Worm (Caenorhabditis elegans): ENCODE results near the gene F59D6.1.

Gene F59D6.1

DNA sequence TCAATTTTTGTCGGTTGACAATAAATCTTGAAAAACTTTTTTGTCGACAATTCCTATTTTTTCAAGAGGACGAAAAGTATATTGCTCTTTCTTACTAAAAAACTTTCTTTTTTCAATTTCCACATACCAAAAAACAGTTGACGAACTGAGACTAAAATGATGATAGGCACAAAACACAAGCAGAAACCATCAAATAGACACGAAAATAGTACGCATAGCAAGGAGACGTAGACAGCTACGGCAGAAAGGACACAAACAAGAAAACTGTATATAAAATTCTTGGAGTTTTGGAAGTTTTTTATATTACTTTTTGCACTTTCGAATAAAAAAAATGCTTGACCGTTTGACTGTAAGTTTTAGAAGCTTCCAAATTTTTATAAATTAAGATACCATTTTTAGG lies 30.8 kb upstream of the F59D6.1 start, which contains the start of gene K12D9.1:
TSS of gene K12D9.1 (plus strand) at position 301 of the 400 bp plus-strand sequence.
- TF ChIP-seq zag-1 (tag; optimal IDR thresholded peaks at IDR 0.05) (no peak), nhr-25 (tag; optimal IDR thresholded peaks at IDR 0.05; ENCODE audit: borderline replicate concordance, insufficient read depth) (no peak), cey-2 (tag; optimal IDR thresholded peaks at IDR 0.05; ENCODE audit: borderline replicate concordance, insufficient read depth) (no peak), nhr-11 (tag; optimal IDR thresholded peaks at IDR 0.05) (no peak), F26F4.8 (GFP tag; conservative IDR thresholded peaks at IDR 0.05) (no peak), nhr-28 (tag; optimal IDR thresholded peaks at IDR 0.05) (peak; percentile 39), dve-1 (tag; optimal IDR thresholded peaks at IDR 0.05; ENCODE audit: insufficient read depth) (no peak)

DNA sequence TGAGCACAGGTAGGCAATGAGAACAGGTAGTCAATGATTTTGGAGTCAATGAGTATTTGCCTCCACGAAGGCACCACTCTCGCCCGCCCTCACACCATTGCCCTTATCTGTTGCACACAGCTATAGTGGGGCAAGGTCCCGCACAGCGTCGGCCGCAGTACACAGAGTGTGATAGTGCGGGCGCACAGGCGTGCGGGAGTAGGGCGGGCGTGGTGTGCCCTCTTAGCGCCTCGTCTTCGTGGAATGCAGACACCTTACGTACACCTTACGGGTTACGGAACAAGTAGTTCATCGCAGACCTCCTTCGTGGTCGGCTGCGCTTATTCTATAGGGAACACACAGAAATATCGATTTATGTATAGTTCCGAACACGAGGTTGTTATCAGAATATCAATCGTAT lies 27.0 kb upstream of the F59D6.1 start:
- no peak for TF ChIP-seq daf-12 (tag; optimal IDR thresholded peaks at IDR 0.05)
- TF ChIP-seq cey-2 (tag; optimal IDR thresholded peaks at IDR 0.05; ENCODE audit: borderline replicate concordance, insufficient read depth): no peak
- TF ChIP-seq jun-1 (tag; optimal IDR thresholded peaks at IDR 0.05): no peak
- no peak for TF ChIP-seq daf-8 (GFP tag; IDR thresholded peaks at IDR 0.05)
- 0 out of 2 replicates have a peak, but pooled peaks have one; percentile 11 for TF ChIP-seq ceh-44 (GFP tag; IDR thresholded peaks at IDR 0.05)
- TF ChIP-seq dmd-8 (GFP tag; IDR thresholded peaks at IDR 0.05): 0 out of 2 replicates have a peak, but pooled peaks have one; percentile 30
- no peak for TF ChIP-seq mdt-29 (GFP tag; IDR thresholded peaks at IDR 0.05)
- peak; percentile 54 for TF ChIP-seq set-16 (GFP tag; IDR thresholded peaks at IDR 0.05)
- TF ChIP-seq F44E2.7 (GFP tag; IDR thresholded peaks at IDR 0.05): no peak

DNA sequence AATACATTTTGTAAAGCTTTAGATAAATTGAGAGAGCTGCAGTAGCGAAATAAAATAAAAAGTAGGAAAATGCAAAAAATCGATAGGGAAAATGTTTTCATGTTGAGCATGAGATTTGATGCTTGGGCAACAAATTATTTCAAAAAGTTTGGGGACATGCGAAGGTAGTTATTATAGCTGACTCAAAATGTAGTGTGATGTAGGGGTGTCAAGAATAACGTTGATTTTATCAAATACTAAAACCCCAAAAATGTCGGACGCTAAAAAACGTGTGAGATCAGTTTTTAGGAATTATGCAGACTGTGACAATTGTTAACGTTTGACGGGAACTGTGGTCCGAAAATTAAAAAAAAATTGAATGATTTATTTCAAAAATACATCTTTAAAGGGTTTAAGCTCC lies 23.6 kb upstream of the F59D6.1 start, which contains the start of gene irld-12:
TSS of gene irld-12 (minus strand) at position 101 of the 400 bp plus-strand sequence.
- TF ChIP-seq ceh-32 (tag; optimal IDR thresholded peaks at IDR 0.05; ENCODE audit: poor library complexity) (no peak), F49E8.2 (tag; optimal IDR thresholded peaks at IDR 0.05; ENCODE audit: borderline replicate concordance) (no peak), unc-130 (GFP tag; optimal IDR thresholded peaks at IDR 0.05) (no peak), mdt-29 (GFP tag; IDR thresholded peaks at IDR 0.05) (no peak), F10B5.3 (tag; optimal IDR thresholded peaks at IDR 0.05) (no peak), ceh-62 (tag; optimal IDR thresholded peaks at IDR 0.05) (no peak), daf-19 (GFP tag; conservative IDR thresholded peaks at IDR 0.05) (no peak), madf-9 (GFP tag; conservative IDR thresholded peaks at IDR 0.05) (no peak), lin-38 (GFP tag; IDR thresholded peaks at IDR 0.05) (no peak), ztf-7 (tag; optimal IDR thresholded peaks at IDR 0.05) (no peak), R02D3.7 (tag; optimal IDR thresholded peaks at IDR 0.05) (no peak)

DNA sequence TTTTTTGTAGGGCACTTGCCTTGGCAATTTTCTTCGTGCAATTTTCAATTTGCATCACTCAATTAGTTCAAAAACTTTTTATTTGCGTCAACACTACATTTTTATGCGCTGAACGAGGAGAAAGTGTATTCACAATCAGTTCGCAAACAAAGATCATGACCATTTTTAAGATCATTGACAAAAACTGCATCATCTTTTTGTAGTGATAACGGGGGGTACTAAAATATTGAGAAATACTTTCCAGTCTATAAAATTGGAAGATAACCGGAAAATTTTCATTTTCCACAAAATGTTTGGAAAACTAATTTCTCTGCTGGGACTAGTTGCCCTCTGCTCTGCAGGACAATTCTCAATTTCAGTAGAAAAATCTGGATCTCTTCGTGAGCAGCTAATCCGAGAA lies 20.7 kb upstream of the F59D6.1 start, which contains the start of gene asp-8:
TSS of gene asp-8 (plus strand) at position 276 of the 400 bp plus-strand sequence.
- TF ChIP-seq egl-43 (GFP tag; IDR thresholded peaks at IDR 0.05) (no peak), nhr-28 (tag; optimal IDR thresholded peaks at IDR 0.05) (peak; percentile 75), daf-16 (GFP tag; optimal IDR thresholded peaks at IDR 0.05) (no peak), daf-16 (tag; optimal IDR thresholded peaks at IDR 0.05) (peak; percentile 63)

DNA sequence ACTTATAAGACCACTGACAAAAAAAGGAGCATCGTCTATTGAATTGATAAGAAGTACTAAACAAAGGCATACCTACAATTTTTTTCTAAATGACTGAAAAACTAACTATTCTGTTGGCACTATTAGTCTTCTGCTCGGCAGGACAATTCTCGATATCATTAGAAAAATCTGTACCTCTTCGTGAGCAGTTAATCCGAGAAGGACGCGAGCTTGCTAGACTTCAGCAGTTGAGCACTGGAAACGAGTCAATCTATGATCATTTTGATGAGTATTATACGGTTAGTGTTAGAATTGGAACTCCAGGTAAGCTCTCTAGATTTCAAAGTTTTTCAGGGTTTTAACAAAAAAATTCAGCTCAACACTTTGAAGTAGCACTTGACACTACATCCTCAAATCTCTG lies 16.7 kb upstream of the F59D6.1 start, which contains the start of gene asp-7:
TSS of gene asp-7 (plus strand) at position 81 of the 400 bp plus-strand sequence.
- TF ChIP-seq nhr-41 (GFP tag; IDR thresholded peaks at IDR 0.05): no peak
- TF ChIP-seq dmd-6 (GFP tag; IDR thresholded peaks at IDR 0.05): no peak
- TF ChIP-seq F44E2.7 (GFP tag; IDR thresholded peaks at IDR 0.05): no peak
- TF ChIP-seq mdl-1 (tag; optimal IDR thresholded peaks at IDR 0.05): no peak
- TF ChIP-seq pqm-1 (tag; optimal IDR thresholded peaks at IDR 0.05): peak; percentile 12
- peak; percentile 73 for TF ChIP-seq aha-1 (tag)

Data from whole organism, L4 larva.